Fruit fly (Drosophila melanogaster): Measurements from ENCODE around the gene mei-217.

mei-217 gene

DNA sequence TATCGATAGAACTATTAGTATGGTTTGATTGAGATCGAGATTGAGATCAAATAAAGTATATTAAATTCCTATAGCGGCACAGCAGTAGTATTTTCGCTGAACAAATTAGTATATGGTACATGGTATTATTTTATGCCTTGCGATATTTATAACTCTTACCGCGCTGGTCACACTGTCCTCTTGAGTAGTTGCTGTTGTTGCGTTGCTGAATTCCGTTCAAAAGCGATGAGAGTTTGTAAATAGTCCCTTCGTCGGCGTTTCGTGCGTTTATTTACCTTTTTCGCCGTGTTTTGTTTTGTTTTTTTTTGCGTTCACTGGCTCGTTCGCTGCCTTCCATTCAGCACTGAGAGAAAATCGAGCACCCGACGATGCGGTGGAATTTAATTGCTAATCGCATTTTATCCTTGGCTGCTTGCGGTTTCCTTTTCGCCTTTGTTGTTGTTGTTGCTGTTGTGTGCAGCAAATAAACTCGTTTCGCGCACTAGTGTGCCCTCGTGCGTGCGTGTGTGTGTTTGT is 35.3 kb downstream of the mei-217 start, which contains the start of gene CG5004:
Gene CG5004, plus strand, starts transcription at position 182 of the 516 bp plus-strand sequence.
- TF ChIP-seq CG6792 (GFP tag; optimal IDR thresholded peaks at IDR 0.05) (no peak), Sox14 (GFP tag; optimal IDR thresholded peaks at IDR 0.05) (peak; percentile 43), Hr39 (GFP tag; optimal IDR thresholded peaks at IDR 0.05) (no peak), eg (GFP tag; IDR thresholded peaks at IDR 0.05) (no peak), spab (GFP tag; optimal IDR thresholded peaks at IDR 0.05) (no peak), Eip75B (GFP tag; optimal IDR thresholded peaks at IDR 0.05) (no peak), Met (GFP tag; optimal IDR thresholded peaks at IDR 0.05) (no peak), dsx (GFP tag; optimal IDR thresholded peaks at IDR 0.05; ENCODE audit: poor library complexity, severe bottlenecking) (no peak), OdsH (GFP tag; optimal IDR thresholded peaks at IDR 0.05) (no peak), CG31627 (GFP tag; optimal IDR thresholded peaks at IDR 0.05) (no peak), Hr38 (GFP tag; optimal IDR thresholded peaks at IDR 0.05) (no peak), cyc (GFP tag; optimal IDR thresholded peaks at IDR 0.05) (no peak), Eip93F (GFP tag; optimal IDR thresholded peaks at IDR 0.05) (no peak), dac (GFP tag; optimal IDR thresholded peaks at IDR 0.05) (no peak), Ets21C (GFP tag; optimal IDR thresholded peaks at IDR 0.05) (no peak), CG10669 (GFP tag; optimal IDR thresholded peaks at IDR 0.05) (no peak), CG8632 (GFP tag; optimal IDR thresholded peaks at IDR 0.05) (no peak), Blimp-1 (GFP tag; optimal IDR thresholded peaks at IDR 0.05) (no peak), Sox102F (GFP tag; optimal IDR thresholded peaks at IDR 0.05) (peak; percentile 3), salr (GFP tag; optimal IDR thresholded peaks at IDR 0.05) (no peak), pdm3 (GFP tag; optimal IDR thresholded peaks at IDR 0.05) (no peak), CG8319 (GFP tag; optimal IDR thresholded peaks at IDR 0.05) (no peak), fd85E (GFP tag; optimal IDR thresholded peaks at IDR 0.05) (no peak), CG6854 (GFP tag; optimal IDR thresholded peaks at IDR 0.05) (peak; percentile 34), svp (GFP tag) (peak; percentile 59), CG4318 (GFP tag; optimal IDR thresholded peaks at IDR 0.05) (no peak), CG8119 (GFP tag; IDR thresholded peaks at IDR 0.05) (no peak; the same call in 2 of the 3 replicates), CG16779 (tag; optimal IDR thresholded peaks at IDR 0.05) (no peak), fkh (GFP tag; optimal IDR thresholded peaks at IDR 0.05) (peak; percentile 87), esn (GFP tag; optimal IDR thresholded peaks at IDR 0.05) (no peak), topi (GFP tag; optimal IDR thresholded peaks at IDR 0.05) (no peak), CG1621 (tag; optimal IDR thresholded peaks at IDR 0.05) (no peak), acj6 (GFP tag; optimal IDR thresholded peaks at IDR 0.05) (no peak), Gug (GFP tag; IDR thresholded peaks at IDR 0.05) (no peak), CG3032 (tag; optimal IDR thresholded peaks at IDR 0.05) (no peak), CG10631 (GFP tag; optimal IDR thresholded peaks at IDR 0.05) (no peak), Eip78C (GFP tag) (peak; percentile 56), CG34406 (GFP tag; optimal IDR thresholded peaks at IDR 0.05) (no peak), CG11902 (GFP tag; optimal IDR thresholded peaks at IDR 0.05) (no peak), CG11294 (GFP tag; IDR thresholded peaks at IDR 0.05) (no peak), Smox (GFP tag; optimal IDR thresholded peaks at IDR 0.05) (no peak), CG6276 (GFP tag; optimal IDR thresholded peaks at IDR 0.05) (no peak), net (GFP tag; optimal IDR thresholded peaks at IDR 0.05) (no peak), Hr4 (GFP tag; optimal IDR thresholded peaks at IDR 0.05) (no peak), Ets96B (tag; optimal IDR thresholded peaks at IDR 0.05) (no peak), CG11762 (GFP tag; optimal IDR thresholded peaks at IDR 0.05; ENCODE audit: insufficient read depth) (no peak), ss (GFP tag; optimal IDR thresholded peaks at IDR 0.05) (peak; percentile 52 to 55), CG9139 (GFP tag; optimal IDR thresholded peaks at IDR 0.05) (peak; percentile 14), CG3919 (GFP tag; optimal IDR thresholded peaks at IDR 0.05) (no peak), vri (GFP tag; optimal IDR thresholded peaks at IDR 0.05) (no peak), CG7368 (GFP tag; optimal IDR thresholded peaks at IDR 0.05) (no peak), achi (GFP tag; optimal IDR thresholded peaks at IDR 0.05) (peak; percentile 31), lz (GFP tag; optimal IDR thresholded peaks at IDR 0.05) (no peak)
